Fruit fly (Drosophila melanogaster) whole organism, embryonic: ENCODE results near the gene GC.

Source experiments
- CG11504 ChIP-seq: fragments of 200-800 bp; sonication (Bioruptor generic); optimal IDR thresholded peaks from 3 replicates; lab custom pipeline; 2019; ENCODE audit warnings: missing biosample characterization, mild to moderate bottlenecking, missing genetic modification characterization, moderate library complexity
- CG12391 ChIP-seq: fragments of 200-800 bp; sonication (Bioruptor generic); optimal IDR thresholded peaks from 3 replicates; lab custom pipeline; 2018; ENCODE audit warnings: missing biosample characterization, mild to moderate bottlenecking, missing genetic modification characterization, moderate library complexity
- CG13424 ChIP-seq: fragments of 200-800 bp; sonication (Bioruptor generic); optimal IDR thresholded peaks from 2 replicates; lab custom pipeline; 2019; ENCODE audit warnings: missing biosample characterization, mild to moderate bottlenecking, missing genetic modification characterization, moderate library complexity
- CG13624 ChIP-seq: fragments of 200-800 bp; sonication (Bioruptor generic); optimal IDR thresholded peaks from 2 replicates; lab custom pipeline; 2016; ENCODE audit warnings: missing biosample characterization, missing genetic modification characterization
- CG14050 ChIP-seq: fragments of 200-800 bp; sonication (Bioruptor generic); IDR thresholded peaks from 3 replicates; pipeline ENCODE4 v1.3.6; 2022; ENCODE audit warnings: missing biosample characterization, missing genetic modification characterization
- CG14441 ChIP-seq: fragments of 200-800 bp; sonication (Bioruptor generic); IDR thresholded peaks from 2 replicates; pipeline ENCODE4 v1.3.6; 2022; ENCODE audit warnings: missing biosample characterization, missing genetic modification characterization
- CG15514 ChIP-seq: fragments of 200-800 bp; sonication (Bioruptor generic); optimal IDR thresholded peaks from 3 replicates; lab custom pipeline; 2017; ENCODE audit warnings: missing biosample characterization, missing genetic modification characterization, mild to moderate bottlenecking, moderate library complexity, missing genetic modification reagents
- CG15696 ChIP-seq: fragments of 200-800 bp; sonication (Bioruptor generic); optimal IDR thresholded peaks from 2 replicates; lab custom pipeline; 2019; ENCODE audit warnings: missing biosample characterization, mild to moderate bottlenecking, missing genetic modification characterization, moderate library complexity
- CG32532 ChIP-seq: fragments of 200-800 bp; sonication (Bioruptor generic); IDR thresholded peaks from 2 replicates; pipeline ENCODE4 v1.3.6; 2022; ENCODE audit warnings: missing biosample characterization, missing genetic modification characterization
- CG3726 ChIP-seq: fragments of 200-800 bp; sonication (Bioruptor generic); IDR thresholded peaks from 3 replicates; pipeline ENCODE4, ENCODE4 v1.3.6; 2022; ENCODE audit warnings: missing biosample characterization, missing genetic modification characterization
- CG42726 ChIP-seq: fragments of 200-800 bp; sonication (Bioruptor generic); IDR thresholded peaks from 2 replicates; pipeline ENCODE4 v1.3.6; 2022; ENCODE audit warnings: missing biosample characterization, missing genetic modification characterization; ENCODE audit not compliant: partially characterized antibody
- CG43689 ChIP-seq: fragments of 200-800 bp; sonication (Bioruptor generic); IDR thresholded peaks from 2 replicates; pipeline ENCODE4 v1.3.6; 2022; ENCODE audit warnings: missing biosample characterization, missing genetic modification characterization
- CG5180 ChIP-seq: fragments of 200-800 bp; sonication (Bioruptor generic); optimal IDR thresholded peaks from 3 replicates; lab custom pipeline; 2017; ENCODE audit warnings: missing biosample characterization, missing genetic modification characterization, mild to moderate bottlenecking, moderate library complexity, missing genetic modification reagents
- CG7372 ChIP-seq: fragments of 200-800 bp; sonication (Bioruptor generic); IDR thresholded peaks from 2 replicates; pipeline ENCODE4 v1.3.6; 2022; ENCODE audit warnings: missing biosample characterization, missing genetic modification characterization
- CG8944 ChIP-seq: fragments of 200-800 bp; sonication (Bioruptor generic); optimal IDR thresholded peaks from 3 replicates; lab custom pipeline; 2016; ENCODE audit warnings: missing biosample characterization, missing genetic modification characterization
- CG9215 ChIP-seq: fragments of 200-800 bp; sonication (Bioruptor generic); IDR thresholded peaks from 2 replicates; pipeline ENCODE4 v1.3.6; 2022; ENCODE audit warnings: missing biosample characterization, missing genetic modification characterization
- CTCF ChIP-seq: fragments of 200-800 bp; sonication (Bioruptor generic); optimal IDR thresholded peaks from 2 replicates; lab custom pipeline; 2017; ENCODE audit warnings: missing biosample characterization, mild to moderate bottlenecking, missing genetic modification characterization, moderate library complexity
- Ets97D ChIP-seq: fragments of 200-800 bp; sonication (Bioruptor generic); optimal IDR thresholded peaks from 3 replicates; lab custom pipeline; 2016; ENCODE audit warnings: missing biosample characterization, missing genetic modification characterization
- HHEX ChIP-seq: fragments of 200-800 bp; sonication (Bioruptor generic); optimal IDR thresholded peaks from 3 replicates; lab custom pipeline; 2017; ENCODE audit warnings: missing biosample characterization, mild to moderate bottlenecking, missing genetic modification characterization, missing genetic modification reagents
- Hmr ChIP-seq: fragments of 200-800 bp; sonication (Bioruptor generic); optimal IDR thresholded peaks from 3 replicates; lab custom pipeline; 2017; ENCODE audit warnings: mild to moderate bottlenecking, missing biosample characterization, missing genetic modification reagents, missing genetic modification characterization
- Hr39 ChIP-seq: fragments of >200 bp; optimal IDR thresholded peaks from 2 replicates; lab custom pipeline; 2017
- Hr78 ChIP-seq, 2 experiments: fragments of 200-800 bp in 1 of 2; fragments of >200 bp in 1 of 2; sonication (Bioruptor generic) in 1 of 2; optimal IDR thresholded peaks; 2 replicates each; lab custom pipeline; 2017 to 2019; ENCODE audit warnings: missing biosample characterization in 2 of 2, missing genetic modification characterization in 2 of 2, mild to moderate bottlenecking in 1 of 2, moderate library complexity in 1 of 2
- Jarid2 ChIP-seq: fragments of 200-800 bp; sonication (Bioruptor generic); optimal IDR thresholded peaks from 3 replicates; lab custom pipeline; 2017; ENCODE audit warnings: mild to moderate bottlenecking, missing biosample characterization, missing genetic modification reagents, missing genetic modification characterization
- Med ChIP-seq: fragments of 200-800 bp; sonication (Bioruptor generic); peaks from one replicate; lab custom pipeline; 2016; ENCODE audit warnings: missing biosample characterization, missing genetic modification characterization, mild to moderate bottlenecking, inconsistent platforms, moderate library complexity
- NK7.1 ChIP-seq: fragments of 200-800 bp; sonication (Bioruptor generic); optimal IDR thresholded peaks from 3 replicates; lab custom pipeline; 2016; ENCODE audit warnings: missing biosample characterization, missing genetic modification characterization
- Nf-YC ChIP-seq: fragments of 200-800 bp; optimal IDR thresholded peaks from 3 replicates; lab custom pipeline; 2019; ENCODE audit warnings: missing biosample characterization, mild to moderate bottlenecking, missing genetic modification characterization, moderate library complexity
- Pdp1 ChIP-seq, 2 experiments: fragments of 200-800 bp; sonication (Bioruptor generic); optimal IDR thresholded peaks; 3 replicates each; lab custom pipeline; 2016; ENCODE audit warnings: missing biosample characterization in 2 of 2, missing genetic modification characterization in 2 of 2, mild to moderate bottlenecking in 1 of 2, moderate library complexity in 1 of 2
- Rx ChIP-seq: fragments of 200-800 bp; sonication (Bioruptor generic); IDR thresholded peaks from 2 replicates; pipeline ENCODE4 v1.3.6; 2022; ENCODE audit warnings: missing biosample characterization, missing genetic modification characterization
- Sox102F ChIP-seq: fragments of 200-800 bp; sonication (Bioruptor generic); optimal IDR thresholded peaks from 2 replicates; lab custom pipeline; 2018; ENCODE audit warnings: missing biosample characterization, mild to moderate bottlenecking, missing genetic modification characterization, moderate library complexity
- Sry-δ ChIP-seq: fragments of 200-800 bp; sonication (Bioruptor generic); optimal IDR thresholded peaks from 2 replicates; lab custom pipeline; 2016; ENCODE audit warnings: missing biosample characterization, missing genetic modification characterization
- YL-1 ChIP-seq: fragments of 200-800 bp; sonication (Bioruptor generic); optimal IDR thresholded peaks from 3 replicates; lab custom pipeline; 2017; ENCODE audit warnings: missing biosample characterization, mild to moderate bottlenecking, missing genetic modification characterization
- al ChIP-seq: fragments of 200-800 bp; sonication (Bioruptor generic); IDR thresholded peaks from 2 replicates; pipeline ENCODE4 v1.3.6; 2022; ENCODE audit warnings: missing biosample characterization, missing genetic modification characterization
- bab2 ChIP-seq: fragments of 200-800 bp; sonication (Bioruptor generic); optimal IDR thresholded peaks from 2 replicates; lab custom pipeline; 2016; ENCODE audit warnings: missing biosample characterization, missing genetic modification characterization
- bcd ChIP-seq: fragments of 200-800 bp; sonication (Bioruptor generic); optimal IDR thresholded peaks from 2 replicates; lab custom pipeline; 2017; ENCODE audit warnings: missing biosample characterization, mild to moderate bottlenecking, missing genetic modification characterization
- bowl ChIP-seq: fragments of 200-800 bp; sonication (Bioruptor generic); IDR thresholded peaks from 2 replicates; pipeline ENCODE4 v1.3.6; 2022; ENCODE audit warnings: missing biosample characterization, missing genetic modification characterization
- chif ChIP-seq, 2 experiments: fragments of 200-800 bp; sonication (Bioruptor generic); optimal IDR thresholded peaks; 3 replicates each; lab custom pipeline; 2016; ENCODE audit warnings: missing biosample characterization in 2 of 2, missing genetic modification characterization in 2 of 2
- dpn ChIP-seq, 2 experiments: fragments of 200-800 bp; sonication (Bioruptor generic); optimal IDR thresholded peaks; 3 replicates each; lab custom pipeline; 2016; ENCODE audit warnings: missing biosample characterization in 2 of 2, missing genetic modification characterization in 2 of 2
- ems ChIP-seq: fragments of 200-800 bp; sonication (Bioruptor generic); optimal IDR thresholded peaks from 3 replicates; lab custom pipeline; 2016; ENCODE audit warnings: missing biosample characterization, missing genetic modification characterization
- eve ChIP-seq, 2 experiments: fragments of >200 bp; optimal IDR thresholded peaks; 2 replicates each; lab custom pipeline; 2017; ENCODE audit warnings: missing biosample characterization in 2 of 2, missing genetic modification characterization in 2 of 2
- eyg ChIP-seq: fragments of 200-800 bp; sonication (Bioruptor generic); optimal IDR thresholded peaks from 3 replicates; lab custom pipeline; 2016; ENCODE audit warnings: missing biosample characterization, missing genetic modification characterization
- ind ChIP-seq: fragments of 200-800 bp; sonication (Bioruptor generic); optimal IDR thresholded peaks from 3 replicates; lab custom pipeline; 2016; ENCODE audit warnings: missing biosample characterization, missing genetic modification characterization
- jigr1 ChIP-seq: fragments of 200-800 bp; sonication (Bioruptor generic); IDR thresholded peaks from 3 replicates; pipeline ENCODE4 v1.3.6; 2022; ENCODE audit warnings: missing biosample characterization, missing genetic modification characterization
- ken ChIP-seq: fragments of 200-800 bp; sonication (Bioruptor generic); IDR thresholded peaks from 3 replicates; pipeline ENCODE4 v1.3.6; 2022; ENCODE audit warnings: missing biosample characterization, missing genetic modification characterization
- nmo ChIP-seq: fragments of 200-800 bp; sonication (Bioruptor generic); optimal IDR thresholded peaks from 2 replicates; lab custom pipeline; 2018; ENCODE audit warnings: missing biosample characterization, mild to moderate bottlenecking, missing genetic modification characterization, moderate library complexity
- odd ChIP-seq: fragments of 200-800 bp; sonication (Bioruptor generic); optimal IDR thresholded peaks from 2 replicates; lab custom pipeline; 2017; ENCODE audit warnings: missing biosample characterization, mild to moderate bottlenecking, missing genetic modification characterization
- org-1 ChIP-seq: fragments of 200-800 bp; sonication (Bioruptor generic); optimal IDR thresholded peaks from 2 replicates; lab custom pipeline; 2017; ENCODE audit warnings: missing biosample characterization, missing genetic modification characterization
- scrt ChIP-seq: fragments of 200-800 bp; sonication (Bioruptor generic); optimal IDR thresholded peaks from 2 replicates; lab custom pipeline; 2018; ENCODE audit warnings: missing biosample characterization, mild to moderate bottlenecking, missing genetic modification characterization, moderate library complexity
- so ChIP-seq: fragments of 200-800 bp; sonication (Bioruptor generic); IDR thresholded peaks from 3 replicates; pipeline ENCODE4 v1.3.6; 2022; ENCODE audit warnings: missing biosample characterization, missing genetic modification characterization
- twi ChIP-seq: fragments of 200-800 bp; optimal IDR thresholded peaks from 2 replicates; lab custom pipeline; 2019; ENCODE audit warnings: missing biosample characterization, mild to moderate bottlenecking, missing genetic modification characterization, moderate library complexity
- vvl ChIP-seq: fragments of 200-800 bp; sonication (Bioruptor generic); IDR thresholded peaks from 2 replicates; pipeline ENCODE4 v1.3.6; 2022; ENCODE audit warnings: missing biosample characterization, missing genetic modification characterization
- zfh1 ChIP-seq: fragments of 200-800 bp; sonication (Bioruptor generic); IDR thresholded peaks from 3 replicates; pipeline ENCODE4 v1.3.6; 2022; ENCODE audit warnings: missing biosample characterization, missing genetic modification characterization

The GC gene

DNA sequence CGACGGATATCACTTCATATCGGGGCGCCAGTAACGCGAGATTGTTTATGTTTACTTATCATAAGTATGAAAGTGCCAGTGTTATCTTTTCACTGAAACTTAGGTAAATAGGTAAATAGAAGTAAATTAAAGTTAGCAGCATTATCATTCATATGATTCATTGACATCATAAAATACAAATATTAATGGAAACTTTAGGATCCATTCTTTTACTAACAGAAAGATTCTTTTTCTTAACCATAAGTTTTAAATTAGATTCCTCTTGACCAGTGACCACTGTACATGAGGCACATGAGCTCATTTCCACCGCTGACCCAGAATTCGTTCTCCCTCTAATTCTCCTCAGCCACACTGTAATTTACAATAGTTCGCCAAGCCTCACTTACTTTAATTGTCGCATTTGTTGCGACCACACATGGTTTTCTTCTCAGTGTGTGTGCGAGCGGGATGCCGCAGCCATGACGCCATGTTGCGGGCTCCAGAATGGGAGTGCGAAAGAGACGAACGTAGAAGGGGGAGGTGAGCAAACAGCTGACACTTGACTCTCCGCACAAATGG, 50.6 kb downstream of the GC start (continued):
- TF ChIP-seq ken (GFP tag; lab: Robert Waterston, UW) (0 out of 3 replicates have a peak, but pooled peaks have one; percentile 38), Rx (GFP tag; lab: Robert Waterston, UW) (no peak), CG12391 (tag; lab: Kevin White, UChicago) (peak; percentile 26), NK7.1 (GFP tag; lab: Kevin White, UChicago) (no peak), al (peak; percentile 10; the same call in 1 of the 2 replicates), Hr39 (no peak), twi (no peak), Ets97D (GFP tag; lab: Kevin White, UChicago) (no peak), CG9215 (no peak), CG8944 (peak; percentile 5), CG43689 (GFP tag; lab: Robert Waterston, UW) (no peak), ems (GFP tag; lab: Kevin White, UChicago) (no peak), CG11504 (tag; lab: Kevin White, UChicago) (peak; percentile 63), CG14050 (GFP tag; lab: Robert Waterston, UW) (no peak), CG42726 (GFP tag; lab: Robert Waterston, UW) (no peak), odd (GFP tag; lab: Kevin White, UChicago) (peak; percentile 50), Nf-YC (tag; lab: Kevin White, UChicago) (no peak), bowl (no peak), CG13424 (tag; lab: Kevin White, UChicago) (peak; percentile 33), chif (GFP tag; optimal IDR thresholded peaks at IDR 0.05; lab: Kevin White, UChicago) (peak in 1 of 2 experiments; percentile 8), bcd (GFP tag; lab: Kevin White, UChicago) (peak; percentile 21), vvl (peak; percentile 40; the same call in 1 of the 2 replicates), CG3726 (GFP tag; lab: Robert Waterston, UW) (no peak), scrt (GFP tag; lab: Kevin White, UChicago) (peak; percentile 20), Jarid2 (GFP tag; lab: Kevin White, UChicago) (peak; percentile 57), Hmr (no peak), nmo (peak; percentile 4), org-1 (no peak), CG15514 (GFP tag; lab: Kevin White, UChicago) (peak; percentile 20), zfh1 (GFP tag; lab: Robert Waterston, UW) (peak; percentile 54; the same call in 2 of the 3 replicates), Pdp1 (GFP tag; optimal IDR thresholded peaks at IDR 0.05; lab: Kevin White, UChicago) (peak; percentile 9 to 12), YL-1 (GFP tag; lab: Kevin White, UChicago) (no peak), CG7372 (GFP tag; lab: Robert Waterston, UW) (no peak), CTCF (GFP tag; lab: Kevin White, UChicago) (peak; percentile 47), CG5180 (peak; percentile 54), ind (GFP tag; lab: Kevin White, UChicago) (peak; percentile 44), Sry-δ (GFP tag; lab: Kevin White, UChicago) (no peak), bab2 (GFP tag; lab: Kevin White, UChicago) (peak; percentile 61), CG13624 (GFP tag; lab: Kevin White, UChicago) (peak; percentile 53), CG15696 (tag; lab: Kevin White, UChicago) (peak; percentile 54), CG14441 (0 out of 2 replicates have a peak, but pooled peaks have one; percentile 22), eyg (GFP tag; lab: Kevin White, UChicago) (peak; percentile 29), HHEX (peak; percentile 69), so (GFP tag; lab: Robert Waterston, UW) (0 out of 3 replicates have a peak, but pooled peaks have one; percentile 6), Hr78 (GFP tag; optimal IDR thresholded peaks at IDR 0.05; lab: Kevin White, UChicago) (no peak), CG32532 (GFP tag; lab: Robert Waterston, UW) (0 out of 2 replicates have a peak, but pooled peaks have one; percentile 37), eve (GFP tag; optimal IDR thresholded peaks at IDR 0.05; lab: Kevin White, UChicago) (peak in 1 of 2 experiments; percentile 61), Med (GFP tag; lab: Kevin White, UChicago) (peak; percentile 93), dpn (GFP tag; optimal IDR thresholded peaks at IDR 0.05; lab: Kevin White, UChicago) (peak in 1 of 2 experiments; percentile 28), Sox102F (GFP tag; lab: Kevin White, UChicago) (peak; percentile 46), jigr1 (GFP tag; lab: Robert Waterston, UW) (no peak)
